Fruit fly (Drosophila melanogaster): ENCODE results near the gene nst.

Gene nst

dm6 chr3L:12506963-12507552 lies 22.9 kb downstream of the nst start:
- TF ChIP-seq EcR (GFP tag; optimal IDR thresholded peaks at IDR 0.05) (no peak), pan (optimal IDR thresholded peaks at IDR 0.05) (no peak), Dll (optimal IDR thresholded peaks at IDR 0.05) (no peak), psq (optimal IDR thresholded peaks at IDR 0.05) (no peak), CG8478 (optimal IDR thresholded peaks at IDR 0.05) (no peak), usp (GFP tag; optimal IDR thresholded peaks at IDR 0.05) (no peak)

- no peak for TF ChIP-seq psq (optimal IDR thresholded peaks at IDR 0.05)
- TF ChIP-seq usp (GFP tag; optimal IDR thresholded peaks at IDR 0.05): no peak
- TF ChIP-seq pan (optimal IDR thresholded peaks at IDR 0.05): no peak
- TF ChIP-seq EcR (GFP tag; optimal IDR thresholded peaks at IDR 0.05): no peak
- no peak for TF ChIP-seq CG8478 (optimal IDR thresholded peaks at IDR 0.05)
- no peak for TF ChIP-seq Dll (optimal IDR thresholded peaks at IDR 0.05)
Observed at dm6 chr3L:12505990-12506389, 24.0 kb downstream of the nst start.

- no peak for TF ChIP-seq psq (optimal IDR thresholded peaks at IDR 0.05)
- no peak for TF ChIP-seq EcR (GFP tag; optimal IDR thresholded peaks at IDR 0.05)
- TF ChIP-seq usp (GFP tag; optimal IDR thresholded peaks at IDR 0.05): no peak
- TF ChIP-seq CG8478 (optimal IDR thresholded peaks at IDR 0.05): no peak
- no peak for TF ChIP-seq pan (optimal IDR thresholded peaks at IDR 0.05)
- no peak for TF ChIP-seq Dll (optimal IDR thresholded peaks at IDR 0.05)
Observed at dm6 chr3L:12503865-12504650, 25.9 kb downstream of the nst start, which contains the start of the genes CG10646 and vih. Gene CG10646, minus strand, starts transcription at chr3L:12503894. Gene vih, plus strand, starts transcription at chr3L:12504292.

DNA sequence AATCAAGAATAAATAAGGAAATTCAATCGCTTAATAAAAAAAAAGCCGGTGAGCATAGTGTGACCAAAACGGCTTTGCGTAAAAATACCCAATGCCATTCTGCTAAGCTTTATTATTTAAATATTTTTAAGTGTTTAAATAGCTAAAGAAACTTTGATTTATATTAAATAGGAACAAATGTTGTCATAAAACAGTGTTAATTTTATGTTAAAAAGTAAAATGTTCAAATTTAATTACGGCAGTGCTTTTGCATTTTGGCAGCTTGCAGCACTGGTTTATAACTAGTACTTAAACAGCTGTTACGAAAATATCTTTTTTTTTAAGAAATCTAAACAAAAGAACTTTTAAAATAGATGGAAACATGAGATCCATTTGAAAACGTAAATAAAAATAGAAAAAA lies 28.7 kb downstream of the nst start, which contains the start of the genes CG10638 and CG10681:
Gene CG10638 (minus strand): TSS at position 63 of the 400 bp plus-strand sequence.
Gene CG10681 (plus strand): TSS at position 265 of the 400 bp plus-strand sequence.
- TF ChIP-seq pan (optimal IDR thresholded peaks at IDR 0.05) (no peak), Dll (optimal IDR thresholded peaks at IDR 0.05) (no peak), psq (optimal IDR thresholded peaks at IDR 0.05) (no peak), EcR (GFP tag; optimal IDR thresholded peaks at IDR 0.05) (no peak), usp (GFP tag; optimal IDR thresholded peaks at IDR 0.05) (no peak), CG8478 (optimal IDR thresholded peaks at IDR 0.05) (no peak)

- TF ChIP-seq psq (optimal IDR thresholded peaks at IDR 0.05) (no peak), Dll (optimal IDR thresholded peaks at IDR 0.05) (no peak), pan (optimal IDR thresholded peaks at IDR 0.05) (no peak)
Observed at dm6 chr3L:12496428-12497344, 33.3 kb downstream of the nst start, which contains the start of gene CG10657. Gene CG10657, minus strand, starts transcription at chr3L:12497216.

DNA sequence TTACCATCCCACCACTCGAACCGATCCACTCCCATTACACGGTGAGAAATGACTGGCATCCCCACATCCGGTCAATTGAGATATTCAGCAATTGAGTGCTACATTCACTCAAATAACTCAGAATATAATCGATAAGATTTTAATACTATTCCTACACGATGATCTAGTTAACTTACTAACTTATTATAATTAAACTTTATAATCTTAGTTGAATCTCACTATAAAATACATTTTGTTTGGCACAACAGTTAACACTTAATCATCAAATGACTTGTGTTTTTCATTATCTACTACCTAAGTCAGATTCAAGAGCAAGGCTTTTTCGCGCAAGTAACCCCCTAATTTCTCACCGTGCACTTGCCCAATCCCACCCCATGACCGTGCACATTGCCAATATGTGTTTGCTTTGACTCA lies 34.7 kb downstream of the nst start:
- no peak for TF ChIP-seq usp (GFP tag; optimal IDR thresholded peaks at IDR 0.05)

DNA sequence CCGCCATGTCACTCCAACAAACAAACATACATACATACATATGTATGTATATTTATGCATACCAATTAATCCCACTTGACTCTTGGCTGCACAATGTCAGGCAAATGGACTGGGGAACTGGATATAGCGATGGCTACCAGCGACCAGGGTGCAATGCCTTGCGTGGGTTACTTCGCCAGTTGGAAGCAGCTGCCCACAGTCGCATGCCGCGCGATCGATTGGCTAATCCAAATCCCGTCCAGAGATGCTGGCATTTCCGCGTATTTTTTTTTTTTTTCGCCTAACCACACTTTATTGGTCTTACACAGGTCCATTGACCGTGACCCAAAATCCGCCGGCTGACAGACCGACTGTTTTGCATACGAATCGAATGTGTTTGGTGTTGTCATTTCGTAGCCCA lies 35.7 kb downstream of the nst start:
- TF ChIP-seq Dll (optimal IDR thresholded peaks at IDR 0.05) (no peak), usp (GFP tag; optimal IDR thresholded peaks at IDR 0.05) (no peak), CG8478 (optimal IDR thresholded peaks at IDR 0.05) (no peak)

dm6 chr3L:12490418-12491035 lies 39.4 kb downstream of the nst start, which contains the start of gene CG10660:
Gene CG10660, minus strand, starts transcription at chr3L:12490676.
- TF ChIP-seq usp (GFP tag; optimal IDR thresholded peaks at IDR 0.05) (no peak), pan (optimal IDR thresholded peaks at IDR 0.05) (no peak), EcR (GFP tag; optimal IDR thresholded peaks at IDR 0.05) (no peak), psq (optimal IDR thresholded peaks at IDR 0.05) (no peak), CG8478 (optimal IDR thresholded peaks at IDR 0.05) (no peak), Dll (optimal IDR thresholded peaks at IDR 0.05) (no peak)

DNA sequence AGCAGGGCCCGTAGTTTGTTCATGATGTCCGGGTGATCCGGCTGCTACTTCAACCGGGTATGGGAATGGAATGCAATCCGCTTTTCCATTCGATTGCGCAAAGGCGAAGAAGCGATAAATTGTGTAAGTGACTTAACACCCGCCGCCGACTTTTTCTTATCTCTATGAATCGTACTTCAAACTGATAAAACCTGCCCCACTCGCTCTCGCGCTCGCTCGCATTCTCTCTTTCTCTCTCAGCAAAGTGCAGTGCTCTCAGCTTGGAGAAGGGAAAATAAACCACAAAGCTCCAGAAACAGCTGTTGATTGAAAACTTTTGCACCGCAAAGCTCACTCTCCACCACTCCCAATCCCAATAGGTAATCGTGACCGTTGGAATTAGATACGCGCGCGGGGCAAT lies 40.0 kb downstream of the nst start:
- peak in 1 of 2 experiments; percentile 16 for TF ChIP-seq EcR (GFP tag; optimal IDR thresholded peaks at IDR 0.05)
- TF ChIP-seq pan (optimal IDR thresholded peaks at IDR 0.05): no peak
- peak; percentile 98 for TF ChIP-seq Dll (optimal IDR thresholded peaks at IDR 0.05)

DNA sequence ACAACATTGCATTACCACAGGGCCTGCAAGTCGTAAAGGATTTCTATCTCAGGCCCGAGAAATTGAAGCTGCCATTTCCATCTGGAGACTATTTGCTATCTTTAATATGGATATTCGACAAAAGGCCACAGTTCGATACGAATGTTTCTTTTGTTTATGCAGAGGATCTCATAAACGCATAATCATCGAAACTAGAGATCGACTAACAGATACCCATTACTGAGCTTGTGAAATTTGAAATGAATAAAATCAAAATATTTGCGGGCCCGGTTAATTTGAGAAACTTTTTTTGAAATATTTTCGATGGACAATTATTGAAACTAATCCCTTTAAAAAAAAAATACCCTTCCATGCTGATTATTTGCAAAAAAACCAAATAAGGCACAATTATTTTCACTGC lies 43.8 kb downstream of the nst start:
- no peak for TF ChIP-seq Dll (optimal IDR thresholded peaks at IDR 0.05)
- TF ChIP-seq CG8478 (optimal IDR thresholded peaks at IDR 0.05): no peak
- no peak for TF ChIP-seq psq (optimal IDR thresholded peaks at IDR 0.05)
- no peak for TF ChIP-seq pan (optimal IDR thresholded peaks at IDR 0.05)
- no peak for TF ChIP-seq usp (GFP tag; optimal IDR thresholded peaks at IDR 0.05)
- TF ChIP-seq EcR (GFP tag; optimal IDR thresholded peaks at IDR 0.05): no peak

- TF ChIP-seq EcR (GFP tag; optimal IDR thresholded peaks at IDR 0.05) (no peak), pan (optimal IDR thresholded peaks at IDR 0.05) (no peak), psq (optimal IDR thresholded peaks at IDR 0.05) (no peak), CG8478 (optimal IDR thresholded peaks at IDR 0.05) (no peak), usp (GFP tag; optimal IDR thresholded peaks at IDR 0.05) (no peak), Dll (optimal IDR thresholded peaks at IDR 0.05) (no peak)
Observed at dm6 chr3L:12484948-12485347, 45.0 kb downstream of the nst start, which contains the start of gene CG10663. Gene CG10663, minus strand, starts transcription at chr3L:12485035.

Data from whole organism.